Worm (Caenorhabditis elegans): ENCODE results near the gene F49H12.2.

F49H12.2 gene

ce11 chrX:2071392-2072001 is 13.6 kb upstream of the F49H12.2 start:
- TF ChIP-seq B0336.3 (GFP tag; IDR thresholded peaks at IDR 0.05) (no peak; the same call in 1 of the 2 replicates), rcor-1 (GFP tag; IDR thresholded peaks at IDR 0.05) (no peak), madf-6 (GFP tag; IDR thresholded peaks at IDR 0.05) (no peak), zim-3 (tag; optimal IDR thresholded peaks at IDR 0.05) (no peak), T26A5.8 (tag; optimal IDR thresholded peaks at IDR 0.05) (no peak), B0019.2 (GFP tag; conservative IDR thresholded peaks at IDR 0.05) (no peak), repo-1 (tag; optimal IDR thresholded peaks at IDR 0.05) (no peak), efl-1 (GFP tag; optimal IDR thresholded peaks at IDR 0.05) (peak; percentile 10), rpc-1 (optimal IDR thresholded peaks at IDR 0.05) (no peak), rpc-1 (tag; optimal IDR thresholded peaks at IDR 0.05) (no peak), snpc-1.1 (tag; optimal IDR thresholded peaks at IDR 0.05; ENCODE audit: insufficient read depth) (no peak), somi-1 (GFP tag; optimal IDR thresholded peaks at IDR 0.05) (peak; percentile 31), F10E7.11 (tag; optimal IDR thresholded peaks at IDR 0.05) (no peak), rec-8 (tag; optimal IDR thresholded peaks at IDR 0.05) (no peak), chd-7 (tag; optimal IDR thresholded peaks at IDR 0.05) (no peak), atf-7 (tag; optimal IDR thresholded peaks at IDR 0.05) (peak; percentile 21), attf-5 (GFP tag; optimal IDR thresholded peaks at IDR 0.05) (peak; percentile 65), mcd-1 (GFP tag; IDR thresholded peaks at IDR 0.05) (no peak), sea-2 (GFP tag; IDR thresholded peaks at IDR 0.05) (no peak), madf-3 (GFP tag; IDR thresholded peaks at IDR 0.05) (no peak), F55B11.4 (tag; optimal IDR thresholded peaks at IDR 0.05; ENCODE audit: borderline replicate concordance, insufficient read depth) (no peak), fkh-3 (tag; optimal IDR thresholded peaks at IDR 0.05) (no peak), C06A6.2 (GFP tag; conservative IDR thresholded peaks at IDR 0.05) (0 out of 2 replicates have a peak, but pooled peaks have one; percentile 30), F37B4.10 (GFP tag; IDR thresholded peaks at IDR 0.05) (no peak), bed-1 (GFP tag; IDR thresholded peaks at IDR 0.05) (no peak), hmg-1.2 (GFP tag; IDR thresholded peaks at IDR 0.05) (peak; percentile 34; the same call in 1 of the 2 replicates), bed-2 (GFP tag; IDR thresholded peaks at IDR 0.05) (no peak), pha-4 (tag; optimal IDR thresholded peaks at IDR 0.05) (no peak), athp-1 (tag; optimal IDR thresholded peaks at IDR 0.05) (no peak), him-1 (tag; optimal IDR thresholded peaks at IDR 0.05) (no peak), snpc-3.4 (tag; optimal IDR thresholded peaks at IDR 0.05) (no peak), F52B5.7 (tag; optimal IDR thresholded peaks at IDR 0.05) (no peak), dpff-1 (tag; optimal IDR thresholded peaks at IDR 0.05) (no peak), snpc-4 (GFP tag; optimal IDR thresholded peaks at IDR 0.05) (no peak), snpc-4 (tag; optimal IDR thresholded peaks at IDR 0.05) (no peak), hmg-20 (GFP tag; IDR thresholded peaks at IDR 0.05) (no peak), ceh-100 (GFP tag; IDR thresholded peaks at IDR 0.05) (no peak), nhr-120 (GFP tag; IDR thresholded peaks at IDR 0.05) (no peak), xnd-1 (tag; optimal IDR thresholded peaks at IDR 0.05) (no peak), ama-1 (optimal IDR thresholded peaks at IDR 0.05) (no peak), ama-1 (GFP tag; optimal IDR thresholded peaks at IDR 0.05) (no peak), ceh-58 (GFP tag; IDR thresholded peaks at IDR 0.05) (no peak), hlh-12 (tag; optimal IDR thresholded peaks at IDR 0.05) (no peak), attf-6 (GFP tag; IDR thresholded peaks at IDR 0.05) (no peak), lin-40 (tag; optimal IDR thresholded peaks at IDR 0.05) (peak; percentile 70), Y95B8A.8 (GFP tag; IDR thresholded peaks at IDR 0.05) (no peak), C17E4.6 (GFP tag; IDR thresholded peaks at IDR 0.05) (no peak), Y53F4B.3 (GFP tag; IDR thresholded peaks at IDR 0.05) (no peak), Y79H2A.3 (GFP tag; conservative IDR thresholded peaks at IDR 0.05) (no peak), nhr-90 (tag; optimal IDR thresholded peaks at IDR 0.05) (no peak)

All from whole organism, young adult.